Comparison of ENCODE assay signal across 2 worm cellular contexts in the genomic region with DNA sequence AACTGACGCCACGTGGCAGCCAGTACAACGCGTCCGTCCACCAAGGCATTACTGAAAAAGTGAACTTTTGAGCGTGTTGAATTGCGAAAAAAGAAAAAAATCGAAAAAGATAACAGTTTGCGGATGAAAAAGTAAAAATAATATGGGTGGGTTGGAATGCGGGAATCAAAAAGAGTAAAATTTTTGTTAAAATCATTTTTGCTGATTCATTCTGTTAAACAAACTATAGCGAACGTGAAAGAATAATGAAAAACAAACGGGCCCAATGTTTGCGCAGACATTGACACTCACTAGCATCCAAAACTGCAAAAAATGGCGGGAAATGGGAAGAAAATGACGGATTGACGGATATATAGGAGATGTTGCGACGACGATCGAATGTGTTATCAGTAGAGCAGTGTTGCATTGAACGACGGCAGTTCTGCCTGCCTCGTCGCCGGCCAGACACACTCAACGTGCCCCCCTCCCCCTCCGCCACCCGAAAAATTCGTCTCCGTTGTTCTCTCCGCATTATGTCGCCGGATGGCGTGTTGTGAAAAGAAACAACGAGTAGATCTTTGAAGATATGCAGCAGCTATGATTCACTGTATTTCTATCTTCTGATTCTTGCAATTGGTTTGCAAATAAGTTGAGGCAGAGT.
TF ChIP-seq lines count a peak whose summit lies in the region.

A gene (minus strand): TSS at position 51 of the 640 bp plus-strand sequence.

TF ChIP-seq in whole organism, L1 larva, 84 proteins besides CTCF, POLR2A, EP300 and RAD21 (continued from another document):
- TF ChIP-seq blmp-1 (tag; optimal IDR thresholded peaks at IDR 0.05; lab: Kevin White, UChicago) (peak; percentile 43), nhr-19 (GFP tag; conservative IDR thresholded peaks at IDR 0.05; lab: Robert Waterston, UW) (peak; percentile 34), lin-35 (GFP tag; optimal IDR thresholded peaks at IDR 0.05; lab: Kevin White, UChicago) (peak in 1 of 2 experiments; percentile 33), lin-14 (GFP tag; optimal IDR thresholded peaks at IDR 0.05; lab: Kevin White, UChicago) (peak; percentile 93), rnt-1 (tag; optimal IDR thresholded peaks at IDR 0.05; lab: Kevin White, UChicago) (peak; percentile 48), xbp-1 (tag; optimal IDR thresholded peaks at IDR 0.05; lab: Kevin White, UChicago) (peak; percentile 35), nhr-76 (tag; optimal IDR thresholded peaks at IDR 0.05; lab: Kevin White, UChicago) (no peak), ztf-11 (tag; optimal IDR thresholded peaks at IDR 0.05; lab: Kevin White, UChicago) (no peak), ceh-88 (GFP tag; IDR thresholded peaks at IDR 0.05; lab: Robert Waterston, UW) (no peak), snu-23 (GFP tag; optimal IDR thresholded peaks at IDR 0.05; lab: Kevin White, UChicago) (peak; percentile 62), elt-3 (tag; optimal IDR thresholded peaks at IDR 0.05; lab: Kevin White, UChicago) (peak in 2 of 6 experiments; percentile 1 to 66), ceh-82 (tag; optimal IDR thresholded peaks at IDR 0.05; lab: Kevin White, UChicago) (peak in 1 of 3 experiments; percentile 50), sptf-1 (tag; optimal IDR thresholded peaks at IDR 0.05; lab: Kevin White, UChicago) (no peak), nhr-71 (tag; optimal IDR thresholded peaks at IDR 0.05; lab: Kevin White, UChicago) (peak; percentile 57), Y116A8C.19 (tag; optimal IDR thresholded peaks at IDR 0.05; lab: Kevin White, UChicago; ENCODE audit: borderline replicate concordance) (no peak), fkh-10 (GFP tag; optimal IDR thresholded peaks at IDR 0.05; lab: Kevin White, UChicago) (peak; percentile 34), tbx-2 (tag; optimal IDR thresholded peaks at IDR 0.05; lab: Kevin White, UChicago) (peak; percentile 22), nhr-20 (tag; optimal IDR thresholded peaks at IDR 0.05; lab: Kevin White, UChicago) (peak; percentile 37), nhr-47 (tag; optimal IDR thresholded peaks at IDR 0.05; lab: Kevin White, UChicago) (peak; percentile 37), zag-1 (tag; optimal IDR thresholded peaks at IDR 0.05; lab: Kevin White, UChicago) (no peak), efl-1 (optimal IDR thresholded peaks at IDR 0.05; lab: Kevin White, UChicago) (peak in 1 of 2 experiments; percentile 44), efl-1 (GFP tag; optimal IDR thresholded peaks at IDR 0.05 in 1 of 2; lab: Kevin White, UChicago) (peak in 1 of 2 experiments; percentile 91), swsn-7 (tag; optimal IDR thresholded peaks at IDR 0.05; lab: Kevin White, UChicago) (peak; percentile 26), F16B12.6 (tag; optimal IDR thresholded peaks at IDR 0.05; lab: Kevin White, UChicago) (peak; percentile 6)

TF ChIP-seq in whole organism, L3 larva, 47 proteins besides CTCF, POLR2A, EP300 and RAD21 (continued from another document):
- TF ChIP-seq lsy-12 (tag; optimal IDR thresholded peaks at IDR 0.05; lab: Kevin White, UChicago) (no peak), mml-1 (tag; optimal IDR thresholded peaks at IDR 0.05; lab: Kevin White, UChicago) (no peak), nhr-77 (tag; optimal IDR thresholded peaks at IDR 0.05; lab: Kevin White, UChicago) (no peak), R02D3.7 (tag; optimal IDR thresholded peaks at IDR 0.05; lab: Kevin White, UChicago) (no peak), nhr-28 (tag; optimal IDR thresholded peaks at IDR 0.05; lab: Kevin White, UChicago) (no peak), ceh-82 (tag; optimal IDR thresholded peaks at IDR 0.05; lab: Kevin White, UChicago) (no peak), hmg-11 (tag; optimal IDR thresholded peaks at IDR 0.05; lab: Kevin White, UChicago) (peak; percentile 65), ceh-9 (tag; optimal IDR thresholded peaks at IDR 0.05; lab: Kevin White, UChicago) (no peak), nhr-11 (tag; optimal IDR thresholded peaks at IDR 0.05; lab: Kevin White, UChicago) (no peak), ceh-16 (tag; optimal IDR thresholded peaks at IDR 0.05; lab: Kevin White, UChicago) (no peak), egl-27 (tag; optimal IDR thresholded peaks at IDR 0.05; lab: Kevin White, UChicago) (no peak), snpc-4 (tag; optimal IDR thresholded peaks at IDR 0.05; lab: Kevin White, UChicago) (peak; percentile 27), nhr-43 (tag; optimal IDR thresholded peaks at IDR 0.05; lab: Kevin White, UChicago; ENCODE audit: poor library complexity, severe bottlenecking) (no peak), eor-1 (tag; optimal IDR thresholded peaks at IDR 0.05; lab: Kevin White, UChicago) (no peak), nhr-23 (tag; optimal IDR thresholded peaks at IDR 0.05; lab: Kevin White, UChicago) (peak; percentile 59)
